Worm (Caenorhabditis elegans): ENCODE data around the gene F42A9.17.

DNA sequence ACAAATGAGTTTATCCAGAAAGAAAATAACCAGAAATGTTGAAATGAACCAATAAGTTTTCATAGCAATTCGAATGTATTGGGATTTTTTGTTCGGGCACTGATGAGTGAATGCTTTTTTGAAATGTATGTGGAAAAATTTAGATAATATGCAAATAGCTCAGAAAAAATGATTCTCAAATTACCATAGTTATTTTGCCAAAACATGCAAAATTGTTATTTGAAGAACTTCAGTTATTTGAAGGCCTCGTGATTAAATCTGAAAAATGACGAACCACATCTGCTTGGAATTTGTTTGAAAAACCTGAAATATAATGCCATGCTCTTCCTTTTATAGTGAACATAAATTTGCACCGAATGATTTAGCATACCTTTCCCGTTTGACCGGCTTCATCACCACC, 46.4 kb upstream of the F42A9.17 start, which contains the start of gene C49C8.6:
- TF ChIP-seq nhr-28 (tag; optimal IDR thresholded peaks at IDR 0.05) (no peak), ceh-82 (tag; optimal IDR thresholded peaks at IDR 0.05) (no peak), fkh-10 (GFP tag; optimal IDR thresholded peaks at IDR 0.05) (no peak), nhr-237 (tag; optimal IDR thresholded peaks at IDR 0.05) (no peak), elt-1 (tag; optimal IDR thresholded peaks at IDR 0.05) (no peak), nhr-11 (tag; optimal IDR thresholded peaks at IDR 0.05) (no peak), ama-1 (optimal IDR thresholded peaks at IDR 0.05) (no peak), pqm-1 (tag; optimal IDR thresholded peaks at IDR 0.05) (no peak), ztf-4 (tag; optimal IDR thresholded peaks at IDR 0.05) (no peak)

Data from whole organism, L3 larva.